Fruit fly (Drosophila melanogaster): ENCODE results near the gene ATP6AP2.
A peak's percentile ranks its signal among the peaks of the same experiment; 100 is the strongest.

ATP6AP2 gene

DNA sequence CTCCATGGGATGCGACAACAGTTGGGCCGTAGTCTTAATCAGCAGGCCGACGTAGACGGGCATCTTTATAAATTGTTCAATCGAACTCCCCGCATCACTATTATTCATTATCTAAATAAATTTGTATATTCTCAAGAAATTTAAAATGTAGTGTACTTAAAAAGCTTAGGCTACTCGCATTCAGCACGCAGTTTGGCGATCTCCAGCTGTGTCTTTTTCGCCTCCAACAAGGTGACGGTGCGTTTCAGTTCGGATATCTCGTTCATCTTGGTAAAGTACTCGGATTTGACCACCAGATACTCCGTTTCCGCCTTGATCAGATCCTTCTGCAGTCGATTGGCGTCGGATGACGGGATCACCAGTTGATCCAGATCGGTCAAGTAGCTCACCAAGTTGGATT lies 2.8 kb upstream of the ATP6AP2 start, which contains the start of gene CG16736:
Gene CG16736 (minus strand): TSS at position 101 of the 400 bp plus-strand sequence.
- TF ChIP-seq ey (GFP tag; optimal IDR thresholded peaks at IDR 0.05) (no peak), fru (GFP tag; optimal IDR thresholded peaks at IDR 0.05) (no peak), h (GFP tag; optimal IDR thresholded peaks at IDR 0.05) (no peak), CG9705 (GFP tag; optimal IDR thresholded peaks at IDR 0.05) (no peak), Dfd (GFP tag; optimal IDR thresholded peaks at IDR 0.05) (no peak), Sp1 (GFP tag; optimal IDR thresholded peaks at IDR 0.05) (no peak), GATAd (GFP tag; optimal IDR thresholded peaks at IDR 0.05) (no peak)

DNA sequence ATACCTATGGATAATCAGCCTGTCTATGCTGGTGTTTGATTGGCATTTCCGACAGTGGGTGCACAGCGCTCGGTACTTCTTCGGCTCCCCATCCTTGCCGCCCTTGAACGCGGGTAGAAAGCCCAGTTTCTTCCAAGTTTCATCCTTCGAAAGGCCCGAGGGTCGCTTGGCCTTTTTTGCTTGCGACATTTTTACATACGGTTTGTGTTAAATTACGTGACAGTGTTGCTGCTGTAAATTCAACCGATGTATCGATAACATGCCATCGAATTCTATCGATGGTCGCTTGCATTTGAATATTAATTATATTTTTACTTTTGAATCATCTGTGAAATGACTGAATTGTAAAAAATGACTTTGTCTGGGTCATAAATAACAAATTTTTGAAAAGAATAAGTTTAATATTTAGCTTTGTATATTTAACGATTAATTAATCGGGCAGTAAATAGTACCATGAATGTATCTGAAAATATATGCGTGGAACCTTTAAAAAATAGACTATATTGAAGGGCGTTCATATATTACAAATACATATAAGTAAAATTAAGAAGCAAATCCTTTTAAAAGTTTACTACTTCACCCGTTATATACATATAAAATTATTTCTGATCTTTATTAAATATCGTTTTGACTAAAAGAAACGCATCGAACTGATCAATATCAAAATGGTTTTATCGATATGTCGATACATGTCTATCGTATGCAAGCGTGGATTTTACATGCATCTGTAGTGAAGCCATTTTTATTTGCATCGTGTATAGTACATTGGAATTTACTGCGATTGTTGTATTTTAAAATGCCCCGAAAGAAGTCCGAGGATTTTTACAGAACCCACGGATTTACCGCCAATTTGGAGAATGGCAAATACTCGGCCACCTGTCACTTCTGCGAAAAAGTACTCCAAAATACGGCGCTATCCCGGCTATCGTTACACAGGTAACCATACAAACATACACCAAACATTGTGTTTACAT lies 1.9 kb upstream of the ATP6AP2 start, which contains the start of the genes Ibf2 and Ibf1:
Gene Ibf2 (minus strand): TSS at position 250 of the 974 bp plus-strand sequence.
Gene Ibf1 (plus strand): TSS at position 713 of the 974 bp plus-strand sequence.
- TF ChIP-seq CG9705 (GFP tag; optimal IDR thresholded peaks at IDR 0.05) = no peak
- TF ChIP-seq woc (GFP tag; optimal IDR thresholded peaks at IDR 0.05) = peak; percentile 21

DNA sequence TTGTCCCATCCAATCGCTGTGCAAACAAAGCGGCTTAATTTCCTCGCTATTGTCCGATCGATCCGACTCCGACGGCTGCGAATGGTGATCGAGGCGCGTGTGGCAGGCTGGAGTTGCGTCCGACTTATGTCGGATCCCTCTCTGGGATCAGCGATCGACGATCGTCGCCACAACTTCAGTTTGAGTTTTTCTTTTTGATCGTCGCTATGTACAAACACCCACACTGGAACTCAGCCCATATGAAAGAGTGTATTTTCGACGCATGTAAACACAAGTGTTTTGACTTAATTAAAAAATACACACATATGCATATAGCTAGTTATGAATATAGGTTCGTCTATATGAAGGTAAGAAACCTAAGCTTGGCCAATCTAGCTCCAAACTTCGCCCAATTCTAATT lies 3.6 kb downstream of the ATP6AP2 start, which contains the start of gene sage:
Gene sage (minus strand): TSS at position 101 of the 400 bp plus-strand sequence.
- TF ChIP-seq tai (GFP tag; optimal IDR thresholded peaks at IDR 0.05) (no peak), HLH106 (tag; optimal IDR thresholded peaks at IDR 0.05) (no peak), N (GFP tag; optimal IDR thresholded peaks at IDR 0.05) (no peak), Vsx2 (GFP tag; optimal IDR thresholded peaks at IDR 0.05; ENCODE audit: partially characterized antibody) (no peak), Mio (GFP tag; optimal IDR thresholded peaks at IDR 0.05) (no peak), dmrt93B (GFP tag; optimal IDR thresholded peaks at IDR 0.05) (no peak), Hr83 (GFP tag; optimal IDR thresholded peaks at IDR 0.05; ENCODE audit: poor library complexity, severe bottlenecking) (no peak), usp (GFP tag; optimal IDR thresholded peaks at IDR 0.05) (no peak), Rel (GFP tag; optimal IDR thresholded peaks at IDR 0.05) (no peak), Rel (tag; optimal IDR thresholded peaks at IDR 0.05) (no peak), dl (GFP tag; optimal IDR thresholded peaks at IDR 0.05; ENCODE audit: insufficient read depth in 1 of 2, partially characterized antibody in 2 of 2) (no peak), GATAd (GFP tag; optimal IDR thresholded peaks at IDR 0.05) (no peak), Dif (GFP tag; optimal IDR thresholded peaks at IDR 0.05; ENCODE audit: partially characterized antibody) (no peak), CG32264 (GFP tag; optimal IDR thresholded peaks at IDR 0.05) (no peak), Jra (GFP tag; optimal IDR thresholded peaks at IDR 0.05) (no peak)

DNA sequence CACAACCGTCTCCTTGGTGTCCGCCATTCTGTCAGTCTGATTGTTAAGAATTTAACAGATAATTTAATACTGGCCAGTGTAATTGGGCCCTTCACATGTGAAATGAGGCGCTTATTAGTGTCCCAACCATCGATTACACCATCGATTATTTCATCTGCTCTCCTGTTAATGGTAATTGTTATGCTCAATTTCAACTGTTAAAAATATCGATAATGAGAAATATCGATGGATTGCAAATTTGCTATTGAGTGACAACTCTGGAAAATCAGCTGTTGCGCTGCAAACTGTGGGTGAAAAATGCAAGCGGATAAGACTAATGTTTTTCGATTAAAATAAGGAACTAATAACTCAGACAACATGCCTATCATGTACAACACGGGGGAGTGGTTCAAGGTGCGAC lies 6.3 kb downstream of the ATP6AP2 start, which contains the start of the genes TrpRS and Vps16A:
Gene TrpRS (minus strand): TSS at position 140 of the 400 bp plus-strand sequence.
Gene Vps16A (plus strand): TSS at position 255 of the 400 bp plus-strand sequence.
- TF ChIP-seq foxo (GFP tag; optimal IDR thresholded peaks at IDR 0.05) = no peak
- no peak for TF ChIP-seq rgr (GFP tag; optimal IDR thresholded peaks at IDR 0.05)
- TF ChIP-seq Jra (GFP tag; optimal IDR thresholded peaks at IDR 0.05) = no peak
- no peak for TF ChIP-seq Hnf4 (GFP tag; optimal IDR thresholded peaks at IDR 0.05)
- TF ChIP-seq Vsx2 (GFP tag; optimal IDR thresholded peaks at IDR 0.05; ENCODE audit: partially characterized antibody) = no peak
- no peak for TF ChIP-seq OdsH (GFP tag; optimal IDR thresholded peaks at IDR 0.05)
- no peak for TF ChIP-seq br (GFP tag; optimal IDR thresholded peaks at IDR 0.05)
- no peak for TF ChIP-seq Rel (GFP tag; optimal IDR thresholded peaks at IDR 0.05)
- no peak for TF ChIP-seq Rel (tag; optimal IDR thresholded peaks at IDR 0.05)
- TF ChIP-seq dsf (GFP tag; optimal IDR thresholded peaks at IDR 0.05; ENCODE audit: borderline replicate concordance) = no peak
- peak; percentile 43 for TF ChIP-seq Hr83 (GFP tag; optimal IDR thresholded peaks at IDR 0.05; ENCODE audit: poor library complexity, severe bottlenecking)
- TF ChIP-seq lola (GFP tag; optimal IDR thresholded peaks at IDR 0.05) = no peak
- peak; percentile 3 for TF ChIP-seq Dif (GFP tag; optimal IDR thresholded peaks at IDR 0.05; ENCODE audit: partially characterized antibody)
- TF ChIP-seq h (GFP tag; optimal IDR thresholded peaks at IDR 0.05) = no peak
- TF ChIP-seq dmrt93B (GFP tag; optimal IDR thresholded peaks at IDR 0.05) = no peak
- TF ChIP-seq fru (GFP tag; optimal IDR thresholded peaks at IDR 0.05) = no peak

DNA sequence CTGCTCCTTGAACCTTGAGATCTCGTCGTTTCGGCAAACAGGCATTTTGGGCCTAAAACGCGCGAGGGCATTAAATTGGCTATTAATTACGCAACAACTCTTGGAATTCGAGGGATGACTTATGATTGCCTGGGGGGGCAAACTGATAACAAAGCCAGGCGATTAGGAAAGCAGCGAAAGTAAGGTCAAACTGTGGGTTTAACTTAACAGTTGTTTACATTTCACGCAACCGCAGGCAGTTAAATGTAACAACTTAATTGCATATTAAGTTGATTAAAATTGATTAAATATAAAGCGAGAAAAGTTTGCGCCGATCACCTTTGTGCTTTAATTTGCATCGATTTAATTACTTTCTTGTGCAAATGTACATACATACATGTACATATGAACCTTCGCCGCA lies 27.3 kb downstream of the ATP6AP2 start:
- TF ChIP-seq GATAd (GFP tag; optimal IDR thresholded peaks at IDR 0.05) = no peak
- no peak for TF ChIP-seq CG9705 (GFP tag; optimal IDR thresholded peaks at IDR 0.05)
- TF ChIP-seq Vsx2 (GFP tag; optimal IDR thresholded peaks at IDR 0.05; ENCODE audit: partially characterized antibody) = no peak
- TF ChIP-seq br (GFP tag; optimal IDR thresholded peaks at IDR 0.05) = no peak
- TF ChIP-seq Hr78 (GFP tag; optimal IDR thresholded peaks at IDR 0.05) = no peak
- TF ChIP-seq OdsH (GFP tag; optimal IDR thresholded peaks at IDR 0.05) = no peak
- TF ChIP-seq Hnf4 (GFP tag; optimal IDR thresholded peaks at IDR 0.05) = no peak
- TF ChIP-seq Abd-B (GFP tag; optimal IDR thresholded peaks at IDR 0.05) = no peak

All from whole organism, wandering third instar larva.